Fruit fly (Drosophila melanogaster) whole organism, pupa: ENCODE data around the gene mRpL14.
A peak's percentile ranks its signal among the peaks of the same experiment; 100 is the strongest.

ENCODE experiments used
- CG10348 ChIP-seq: fragments of 200-800 bp; sonication (Bioruptor generic); IDR thresholded peaks from 2 replicates; pipeline ENCODE4 v1.3.6; 2022; ENCODE audit warnings: missing biosample characterization, missing genetic modification characterization
- CG12605 ChIP-seq: fragments of 200-800 bp; sonication (Bioruptor generic); IDR thresholded peaks from 2 replicates; pipeline ENCODE4 v1.3.6; 2022; ENCODE audit warnings: missing biosample characterization, missing genetic modification characterization
- CG13204 ChIP-seq: fragments of 200-800 bp; sonication (Bioruptor generic); optimal IDR thresholded peaks from 2 replicates; lab custom pipeline; 2018; ENCODE audit warnings: missing biosample characterization, mild to moderate bottlenecking, missing genetic modification characterization, moderate library complexity
- CG14655 ChIP-seq: fragments of 200-800 bp; sonication (Bioruptor generic); optimal IDR thresholded peaks from 3 replicates; lab custom pipeline; 2017; ENCODE audit warnings: mild to moderate bottlenecking, missing biosample characterization, missing genetic modification reagents, missing genetic modification characterization
- CG15710 ChIP-seq: fragments of 200-800 bp; sonication (Bioruptor generic); optimal IDR thresholded peaks from 2 replicates; lab custom pipeline; 2018; ENCODE audit warnings: missing biosample characterization, mild to moderate bottlenecking, missing genetic modification characterization, moderate library complexity
- CG17806 ChIP-seq: fragments of 200-800 bp; sonication (Bioruptor generic); optimal IDR thresholded peaks from 2 replicates; lab custom pipeline; 2018; ENCODE audit warnings: missing biosample characterization, mild to moderate bottlenecking, missing genetic modification characterization, moderate library complexity
- CG32121 ChIP-seq: fragments of 200-800 bp; sonication (Bioruptor generic); IDR thresholded peaks from 2 replicates; pipeline ENCODE4 v1.3.6; 2022; ENCODE audit warnings: missing biosample characterization, missing genetic modification characterization
- CG34367 ChIP-seq: fragments of 200-800 bp; sonication (Bioruptor generic); optimal IDR thresholded peaks from 2 replicates; lab custom pipeline; 2018; ENCODE audit warnings: missing biosample characterization, mild to moderate bottlenecking, missing genetic modification characterization
- CG4496 ChIP-seq: fragments of 200-800 bp; sonication (Bioruptor generic); IDR thresholded peaks from 3 replicates; pipeline ENCODE4 v1.3.6; 2022; ENCODE audit warnings: missing biosample characterization, missing genetic modification characterization
- CG8159 ChIP-seq: fragments of 200-800 bp; sonication (Bioruptor generic); optimal IDR thresholded peaks from 3 replicates; lab custom pipeline; 2018; ENCODE audit warnings: missing biosample characterization, mild to moderate bottlenecking, missing genetic modification characterization, moderate library complexity
- CG8301 ChIP-seq: fragments of 200-800 bp; sonication (Bioruptor generic); optimal IDR thresholded peaks from 2 replicates; lab custom pipeline; 2018; ENCODE audit warnings: missing biosample characterization, mild to moderate bottlenecking, missing genetic modification characterization
- CG9948 ChIP-seq: fragments of 200-800 bp; sonication (Bioruptor generic); optimal IDR thresholded peaks from 2 replicates; lab custom pipeline; 2018; ENCODE audit warnings: missing biosample characterization, mild to moderate bottlenecking, missing genetic modification characterization, moderate library complexity
- D1 ChIP-seq: fragments of 200-800 bp; sonication (Bioruptor generic); optimal IDR thresholded peaks from 2 replicates; lab custom pipeline; 2018; ENCODE audit warnings: missing biosample characterization, mild to moderate bottlenecking, missing genetic modification characterization, moderate library complexity
- EcR ChIP-seq: fragments of 200-800 bp; sonication (Bioruptor generic); optimal IDR thresholded peaks from 3 replicates; lab custom pipeline; 2019; ENCODE audit warnings: missing biosample characterization, missing genetic modification characterization, mild to moderate bottlenecking, moderate library complexity, missing genetic modification reagents
- Ets98B ChIP-seq: fragments of 200-800 bp; sonication (Bioruptor generic); IDR thresholded peaks from 2 replicates; pipeline ENCODE4 v1.3.6; 2022; ENCODE audit warnings: missing biosample characterization, missing genetic modification characterization
- Pif1A ChIP-seq: fragments of 200-800 bp; sonication (Bioruptor generic); optimal IDR thresholded peaks from 3 replicates; lab custom pipeline; 2016; ENCODE audit warnings: missing biosample characterization, missing genetic modification characterization
- Pif1B ChIP-seq: fragments of 200-800 bp; sonication (Bioruptor generic); optimal IDR thresholded peaks from 3 replicates; lab custom pipeline; 2016; ENCODE audit warnings: missing biosample characterization, missing genetic modification characterization
- Snoo ChIP-seq: fragments of 200-800 bp; sonication (Bioruptor generic); optimal IDR thresholded peaks from 3 replicates; lab custom pipeline; 2017; ENCODE audit warnings: missing biosample characterization, mild to moderate bottlenecking, missing genetic modification characterization, inconsistent platforms
- fd96Ca ChIP-seq: fragments of 200-800 bp; sonication (Bioruptor generic); IDR thresholded peaks from 3 replicates; pipeline ENCODE4 v1.3.6; 2022; ENCODE audit warnings: missing biosample characterization, missing genetic modification characterization
- gl ChIP-seq: fragments of 200-800 bp; sonication (Bioruptor generic); optimal IDR thresholded peaks from 2 replicates; lab custom pipeline; 2018; ENCODE audit warnings: missing biosample characterization, mild to moderate bottlenecking, missing genetic modification characterization
- rn ChIP-seq: fragments of 200-800 bp; sonication (Bioruptor generic); IDR thresholded peaks from 2 replicates; pipeline ENCODE4 v1.3.6; 2022; ENCODE audit warnings: missing biosample characterization, missing genetic modification characterization

Gene mRpL14

DNA sequence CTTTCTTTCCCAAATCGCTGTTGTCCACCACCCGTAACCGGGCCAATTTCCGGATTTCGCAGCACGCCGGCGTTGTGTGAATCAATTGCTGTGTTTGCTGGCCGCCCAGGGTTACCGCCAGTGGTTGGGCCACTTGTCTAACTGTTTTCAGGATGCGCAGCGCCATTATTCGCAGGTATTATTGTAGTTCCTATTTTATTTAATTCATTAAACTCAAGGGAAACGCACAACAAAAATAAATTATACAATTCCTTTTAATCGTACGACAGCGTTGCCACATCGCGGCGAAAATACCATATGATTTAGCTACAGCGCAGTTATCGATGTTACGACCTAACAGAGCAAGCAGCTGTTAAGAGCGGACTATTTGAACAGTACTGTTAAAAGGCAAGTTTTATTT, at the start of gene mRpL14:
Gene mRpL14, minus strand, starts transcription at position 280 of the 400 bp plus-strand sequence.
- TF ChIP-seq CG15710 (tag; lab: Kevin White, UChicago), result no peak
- TF ChIP-seq CG17806 (tag; lab: Kevin White, UChicago), result no peak
- no peak for TF ChIP-seq CG14655 (GFP tag; lab: Kevin White, UChicago)
- no peak for TF ChIP-seq CG32121 (GFP tag; lab: Robert Waterston, UW)
- no peak for TF ChIP-seq CG8159 (tag; lab: Kevin White, UChicago)
- no peak for TF ChIP-seq CG4496 (GFP tag; lab: Robert Waterston, UW)
- TF ChIP-seq CG34367 (tag; lab: Kevin White, UChicago), result no peak
- TF ChIP-seq fd96Ca, result no peak
- no peak for TF ChIP-seq Pif1B
- TF ChIP-seq CG10348 (GFP tag; lab: Robert Waterston, UW), result no peak

DNA sequence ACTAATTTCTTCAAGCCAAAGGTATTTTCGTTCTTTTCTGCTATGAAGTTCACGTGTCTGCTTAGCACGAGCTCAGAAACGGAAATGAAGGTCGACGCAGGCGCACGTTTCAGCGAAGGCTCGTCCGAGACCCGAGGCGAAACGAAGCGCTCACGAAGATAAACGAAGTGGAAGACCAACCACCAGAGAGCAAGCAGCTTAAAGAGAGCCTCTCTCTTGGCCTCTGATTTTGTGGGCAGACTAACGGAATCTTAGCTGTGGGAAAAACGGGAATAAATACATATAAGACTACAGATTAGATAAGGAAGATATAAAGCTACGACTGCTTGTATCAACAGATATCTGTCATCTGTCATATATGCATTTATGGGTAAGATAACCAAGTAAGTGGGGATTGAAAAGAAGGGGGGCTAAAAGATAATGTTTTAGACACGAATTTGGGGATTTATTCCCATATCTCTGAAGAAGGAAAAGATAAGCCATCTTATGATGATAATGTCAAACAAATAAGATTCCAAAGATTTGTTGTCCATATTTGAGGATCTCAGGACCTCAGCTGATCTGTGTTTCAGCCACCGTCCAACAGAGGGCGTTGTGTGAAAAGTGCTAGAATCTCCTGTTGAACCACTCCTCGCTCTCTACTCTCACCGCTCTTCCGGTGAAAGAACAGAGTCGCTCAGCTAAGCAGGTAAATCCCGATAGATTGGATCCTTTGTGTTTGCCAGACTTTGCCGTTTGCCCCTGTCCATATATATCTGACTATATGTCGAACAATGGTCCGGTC, 43.3 kb upstream of the mRpL14 start, which contains the start of gene PsGEF:
Gene PsGEF, minus strand, starts transcription at position 86 of the 784 bp plus-strand sequence.
- TF ChIP-seq CG14655 (GFP tag; lab: Kevin White, UChicago) (no peak), fd96Ca (no peak), CG34367 (tag; lab: Kevin White, UChicago) (no peak), CG9948 (no peak), CG4496 (GFP tag; lab: Robert Waterston, UW) (no peak), Snoo (tag; lab: Kevin White, UChicago) (no peak), rn (GFP tag; lab: Robert Waterston, UW) (no peak), CG8159 (tag; lab: Kevin White, UChicago) (no peak), CG8301 (tag; lab: Kevin White, UChicago) (no peak), CG12605 (GFP tag; lab: Robert Waterston, UW) (no peak), CG13204 (GFP tag; lab: Kevin White, UChicago) (no peak)

DNA sequence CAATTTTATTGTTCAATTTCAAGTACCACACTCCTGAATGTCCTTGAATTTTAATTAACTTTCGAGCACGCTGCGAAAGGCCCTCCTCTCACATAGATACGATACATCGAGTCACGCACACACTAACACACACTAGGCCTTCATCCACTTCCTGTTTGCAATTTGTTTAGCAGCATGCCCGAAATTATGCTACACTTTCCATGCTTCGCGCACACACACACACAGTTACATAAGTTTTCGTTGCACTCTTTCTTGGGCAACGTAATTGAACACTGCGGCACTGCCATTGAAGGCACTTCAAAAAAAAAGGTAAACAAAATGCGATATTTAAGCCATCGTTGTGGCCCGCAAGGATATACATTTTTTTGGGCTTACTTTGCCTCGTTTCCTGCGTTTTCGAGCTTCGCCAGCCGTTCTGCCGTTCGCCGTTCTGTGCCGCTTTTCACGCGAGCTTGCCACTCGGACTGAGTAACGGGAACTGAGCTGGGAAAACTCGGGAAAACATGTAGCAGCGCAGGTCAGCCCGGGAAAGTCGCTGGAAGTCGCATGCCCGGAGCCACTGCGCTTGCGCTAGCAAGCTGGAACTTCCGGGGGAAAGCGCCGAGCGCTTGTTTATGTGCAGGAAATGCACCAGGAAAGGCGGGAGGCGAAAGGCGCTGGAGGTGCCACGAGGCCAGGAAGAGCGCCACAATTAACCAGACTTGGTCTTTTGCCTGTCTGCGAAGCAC, 38.8 kb upstream of the mRpL14 start:
- TF ChIP-seq CG4496 (GFP tag; lab: Robert Waterston, UW), result peak; percentile 71; the same call in 1 of the 3 replicates
- peak; percentile 35; the same call in 1 of the 2 replicates for TF ChIP-seq CG12605 (GFP tag; lab: Robert Waterston, UW)
- TF ChIP-seq CG14655 (GFP tag; lab: Kevin White, UChicago), result no peak
- TF ChIP-seq fd96Ca, result 0 out of 3 replicates have a peak, but pooled peaks have one; percentile 10
- TF ChIP-seq gl (tag; lab: Kevin White, UChicago), result peak; percentile 5
- TF ChIP-seq CG8159 (tag; lab: Kevin White, UChicago), result no peak
- TF ChIP-seq CG34367 (tag; lab: Kevin White, UChicago), result peak; percentile 42

DNA sequence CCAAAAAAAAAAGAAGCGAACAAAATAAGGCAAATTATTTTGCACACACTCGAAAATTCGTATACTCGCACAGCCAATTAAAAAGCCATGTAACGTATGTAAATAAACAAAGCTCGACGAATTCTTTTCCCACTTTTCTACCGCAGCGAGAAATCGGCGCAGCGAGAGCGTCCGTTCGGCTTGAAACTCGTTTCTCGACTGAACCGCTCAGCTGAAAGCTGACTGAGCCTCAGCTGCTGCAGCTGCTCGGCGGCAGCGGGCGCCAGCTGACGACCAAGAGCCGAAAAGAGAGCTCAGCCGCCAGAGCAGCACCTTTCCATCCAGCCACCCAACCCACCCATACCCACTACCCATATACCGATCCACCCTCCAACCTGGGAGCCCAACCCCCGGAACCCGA, 21.7 kb upstream of the mRpL14 start, which contains the start of gene CG2841:
Gene CG2841, minus strand, starts transcription at position 186 of the 400 bp plus-strand sequence.
- TF ChIP-seq CG17806 (tag; lab: Kevin White, UChicago), result no peak
- no peak for TF ChIP-seq gl (tag; lab: Kevin White, UChicago)
- no peak for TF ChIP-seq Ets98B (GFP tag; lab: Robert Waterston, UW)
- TF ChIP-seq CG4496 (GFP tag; lab: Robert Waterston, UW), result peak; percentile 68
- no peak for TF ChIP-seq CG8301 (tag; lab: Kevin White, UChicago)
- TF ChIP-seq EcR (GFP tag; lab: Kevin White, UChicago), result no peak
- TF ChIP-seq CG32121 (GFP tag; lab: Robert Waterston, UW), result 0 out of 2 replicates have a peak, but pooled peaks have one; percentile 6
- no peak for TF ChIP-seq CG12605 (GFP tag; lab: Robert Waterston, UW)
- no peak for TF ChIP-seq fd96Ca
- no peak for TF ChIP-seq CG9948
- no peak for TF ChIP-seq D1
- TF ChIP-seq CG14655 (GFP tag; lab: Kevin White, UChicago), result no peak
- peak; percentile 50 for TF ChIP-seq CG13204 (GFP tag; lab: Kevin White, UChicago)
- TF ChIP-seq CG15710 (tag; lab: Kevin White, UChicago), result no peak

DNA sequence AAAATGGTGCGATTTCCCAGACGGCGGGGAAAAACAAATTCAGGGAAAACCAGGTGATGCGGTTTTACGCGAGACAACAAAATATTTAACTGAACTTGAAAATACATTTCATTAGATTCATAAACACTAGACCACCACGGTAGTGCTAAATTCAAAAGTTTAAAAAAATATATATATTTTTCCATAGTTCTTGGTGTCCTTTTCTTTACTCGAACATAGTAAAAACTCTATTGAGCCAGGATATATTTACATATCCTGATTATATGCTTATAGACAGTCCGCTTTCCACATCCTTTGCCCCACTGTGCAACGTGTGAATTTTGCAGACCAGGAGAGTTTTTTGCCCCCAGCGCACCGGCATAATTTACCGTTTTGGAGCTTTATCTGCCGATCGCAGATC, 21.0 kb upstream of the mRpL14 start:
- TF ChIP-seq CG13204 (GFP tag; lab: Kevin White, UChicago) (no peak), rn (GFP tag; lab: Robert Waterston, UW) (no peak), fd96Ca (peak; percentile 46; the same call in 2 of the 3 replicates), CG4496 (GFP tag; lab: Robert Waterston, UW) (peak; percentile 82), Pif1B (peak; percentile 60), Ets98B (GFP tag; lab: Robert Waterston, UW) (peak; percentile 64), CG17806 (tag; lab: Kevin White, UChicago) (peak; percentile 24), CG9948 (peak; percentile 45), CG8159 (tag; lab: Kevin White, UChicago) (peak; percentile 44), CG12605 (GFP tag; lab: Robert Waterston, UW) (0 out of 2 replicates have a peak, but pooled peaks have one; percentile 10), CG34367 (tag; lab: Kevin White, UChicago) (no peak), CG15710 (tag; lab: Kevin White, UChicago) (peak; percentile 48), Pif1A (GFP tag; lab: Kevin White, UChicago) (peak; percentile 71), gl (tag; lab: Kevin White, UChicago) (no peak), CG14655 (GFP tag; lab: Kevin White, UChicago) (peak; percentile 81), CG8301 (tag; lab: Kevin White, UChicago) (peak; percentile 65), D1 (no peak), EcR (GFP tag; lab: Kevin White, UChicago) (no peak), CG32121 (GFP tag; lab: Robert Waterston, UW) (peak; percentile 50), CG10348 (GFP tag; lab: Robert Waterston, UW) (no peak), Snoo (tag; lab: Kevin White, UChicago) (peak; percentile 58)
